Worm (Caenorhabditis elegans) whole organism, L4 larva: ENCODE measurements around the gene F40F8.12.

Source experiments
- F10B5.3 ChIP-seq: sonication (generic microtip); optimal IDR thresholded peaks from 2 replicates; lab custom pipeline; 2016; ENCODE audit warnings: mild to moderate bottlenecking, missing genetic modification characterization, missing compliant biosample characterization
- F44E2.7 ChIP-seq: fragments of 200-800 bp; sonication (Bioruptor generic); IDR thresholded peaks from 2 replicates; pipeline ENCODE4 v2.1.2; 2022; ENCODE audit warnings: missing genetic modification characterization, missing compliant biosample characterization
- T20F7.1 ChIP-seq: fragments of 200-800 bp; sonication (Bioruptor generic); optimal IDR thresholded peaks from 2 replicates; lab custom pipeline; 2018; ENCODE audit warnings: mild to moderate bottlenecking, missing genetic modification characterization, missing compliant biosample characterization
- aha-1 ChIP-seq: fragments of 150-350 bp; peaks from one replicate; lab custom pipeline; 2014; ENCODE audit warnings: missing biosample characterization, missing genetic modification characterization
- aly-2 ChIP-seq: sonication (generic microtip); optimal IDR thresholded peaks from 2 replicates; lab custom pipeline; 2018; ENCODE audit warnings: missing biosample characterization, missing genetic modification characterization
- ceh-32 ChIP-seq: sonication (generic microtip); optimal IDR thresholded peaks from 2 replicates; lab custom pipeline; 2016; ENCODE audit warnings: mild to moderate bottlenecking, missing genetic modification characterization, missing compliant biosample characterization; ENCODE audit not compliant: poor library complexity
- ceh-44 ChIP-seq: fragments of 200-800 bp; sonication (Bioruptor generic); IDR thresholded peaks from 2 replicates; pipeline ENCODE4 v1.3.6; 2022; ENCODE audit warnings: missing genetic modification reagents, missing genetic modification characterization, missing compliant biosample characterization
- fkh-10 ChIP-seq: fragments of 150-350 bp; optimal IDR thresholded peaks from 2 replicates; lab custom pipeline; 2014; ENCODE audit warnings: missing biosample characterization, missing genetic modification reagents, missing genetic modification characterization
- hif-1 ChIP-seq, 2 experiments: sonication (generic microtip); optimal IDR thresholded peaks; 2 replicates each; lab custom pipeline; 2016 to 2017; ENCODE audit warnings: missing compliant biosample characterization in 2 of 2, missing genetic modification characterization in 2 of 2, missing genetic modification reagents in 2 of 2, missing genotype in 2 of 2, mild to moderate bottlenecking in 1 of 2
- hlh-30 ChIP-seq: sonication (generic microtip); optimal IDR thresholded peaks from 2 replicates; lab custom pipeline; 2017; ENCODE audit warnings: antibody characterized with exemption, mild to moderate bottlenecking, missing genetic modification characterization, missing compliant biosample characterization; ENCODE audit not compliant: insufficient read depth
- lin-13 ChIP-seq: fragments of 150-350 bp; optimal IDR thresholded peaks from 2 replicates; lab custom pipeline; 2014; ENCODE audit warnings: missing biosample characterization, missing genetic modification reagents, missing genetic modification characterization
- lin-38 ChIP-seq: fragments of 200-800 bp; sonication (Bioruptor generic); IDR thresholded peaks from 2 replicates; pipeline ENCODE4 v1.3.6; 2022; ENCODE audit warnings: missing genetic modification reagents, missing genetic modification characterization, missing compliant biosample characterization
- lir-3 ChIP-seq: sonication (generic microtip); optimal IDR thresholded peaks from 2 replicates; lab custom pipeline; 2016; ENCODE audit warnings: mild to moderate bottlenecking, missing genetic modification characterization, missing compliant biosample characterization
- lsy-2 ChIP-seq, 2 experiments: fragments of 150-350 bp in 1 of 2; sonication (generic microtip) in 1 of 2; optimal IDR thresholded peaks; 2 replicates each; lab custom pipeline; 2014 to 2017; ENCODE audit warnings: missing biosample characterization in 2 of 2, missing genetic modification characterization in 2 of 2
- mdt-29 ChIP-seq: fragments of 200-800 bp; sonication (Bioruptor generic); IDR thresholded peaks from 2 replicates; pipeline ENCODE4 v1.3.6; 2022; ENCODE audit warnings: missing genetic modification reagents, missing genetic modification characterization, missing compliant biosample characterization
- mes-2 ChIP-seq: sonication (generic microtip); optimal IDR thresholded peaks from 2 replicates; lab custom pipeline; 2016; ENCODE audit warnings: missing genotype, mild to moderate bottlenecking, missing genetic modification characterization, missing compliant biosample characterization; ENCODE audit not compliant: poor library complexity, severe bottlenecking
- nhr-10 ChIP-seq: fragments of 150-350 bp; optimal IDR thresholded peaks from 2 replicates; lab custom pipeline; 2014; ENCODE audit warnings: missing biosample characterization, missing genetic modification characterization
- nhr-28 ChIP-seq: fragments of 150-350 bp; optimal IDR thresholded peaks from 2 replicates; lab custom pipeline; 2014; ENCODE audit warnings: missing biosample characterization, missing genetic modification characterization
- unc-62 ChIP-seq, 3 experiments: fragments of 150-350 bp in 1 of 3; sonication (generic microtip); optimal IDR thresholded peaks in 2 of 3; peaks in 1 of 3; 1 replicate in 1 of 3; 2 replicates in 2 of 3; lab custom pipeline; 2014 to 2017; ENCODE audit warnings: missing biosample characterization in 3 of 3, missing genetic modification characterization in 3 of 3, missing genetic modification reagents in 3 of 3, missing genotype in 1 of 3
- zip-11 ChIP-seq: fragments of 200-800 bp; sonication (Bioruptor generic); IDR thresholded peaks from 2 replicates; pipeline ENCODE4 v1.3.6; 2022; ENCODE audit warnings: missing genetic modification characterization, missing compliant biosample characterization
- zip-2 ChIP-seq: fragments of 150-350 bp; optimal IDR thresholded peaks from 2 replicates; lab custom pipeline; 2014; ENCODE audit warnings: missing biosample characterization, missing genetic modification characterization

The F40F8.12 gene

DNA sequence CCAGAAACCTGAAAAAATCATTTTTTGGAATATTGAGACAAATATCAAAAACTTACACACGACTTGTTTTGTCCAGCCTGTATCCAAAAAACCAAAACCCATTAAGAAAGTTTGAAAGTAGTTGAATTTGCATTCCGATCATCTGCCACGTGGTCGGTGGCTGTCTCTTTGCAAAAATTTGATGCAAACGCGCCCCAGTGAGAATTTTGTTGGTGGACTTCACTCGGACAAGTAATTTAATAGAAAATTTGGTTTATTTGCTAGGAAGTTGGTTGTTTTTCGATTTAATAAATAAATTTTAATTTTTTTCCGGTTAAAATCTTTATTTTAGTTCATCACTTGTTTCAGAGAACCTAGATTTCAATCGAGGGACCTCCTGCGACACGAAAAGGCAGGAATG lies 45.7 kb downstream of the F40F8.12 start (continued):
- TF ChIP-seq ceh-32 (tag; lab: Kevin White, UChicago) (no peak), hlh-30 (no peak), zip-2 (tag; lab: Kevin White, UChicago) (no peak), mdt-29 (no peak), fkh-10 (GFP tag; lab: Kevin White, UChicago) (no peak)

ce11 chrII:11176441-11176840 lies 46.8 kb downstream of the F40F8.12 start:
- TF ChIP-seq lsy-2 (tag; optimal IDR thresholded peaks at IDR 0.05; lab: Kevin White, UChicago) = peak in 1 of 2 experiments; percentile 7
- peak; percentile 37 for TF ChIP-seq hlh-30
- peak in 1 of 2 experiments; percentile 41 for TF ChIP-seq unc-62 (GFP tag; optimal IDR thresholded peaks at IDR 0.05 in 1 of 2; lab: Kevin White, UChicago)
- no peak for TF ChIP-seq unc-62 (tag; optimal IDR thresholded peaks at IDR 0.05; lab: Kevin White, UChicago)
- no peak for TF ChIP-seq T20F7.1
- TF ChIP-seq F44E2.7 = no peak
- TF ChIP-seq nhr-10 (tag; lab: Kevin White, UChicago) = no peak
- TF ChIP-seq ceh-32 (tag; lab: Kevin White, UChicago) = no peak
- TF ChIP-seq mes-2 (tag; lab: Kevin White, UChicago) = peak; percentile 90
- peak; percentile 52 for TF ChIP-seq lin-38
- TF ChIP-seq hif-1 (tag; optimal IDR thresholded peaks at IDR 0.05; lab: Kevin White, UChicago) = peak in 1 of 2 experiments; percentile 51
- no peak for TF ChIP-seq aly-2 (tag; lab: Kevin White, UChicago)
- no peak for TF ChIP-seq zip-11
- peak; percentile 98 for TF ChIP-seq aha-1

- TF ChIP-seq aha-1 (peak; percentile 62), F10B5.3 (tag; lab: Kevin White, UChicago) (no peak), lir-3 (tag; lab: Kevin White, UChicago) (no peak), ceh-44 (GFP tag; lab: Robert Waterston, UW) (no peak)
These were observed 47.8 kb downstream of the F40F8.12 start, which contains the start of gene F37H8.6 for ce11 chrII:11177376-11177775. Gene F37H8.6, minus strand, starts transcription at chrII:11177476.

ce11 chrII:11178737-11179136 lies 49.1 kb downstream of the F40F8.12 start:
- peak; percentile 44 for TF ChIP-seq nhr-28 (tag; lab: Kevin White, UChicago)
- TF ChIP-seq unc-62 (GFP tag; optimal IDR thresholded peaks at IDR 0.05 in 1 of 2; lab: Kevin White, UChicago) = peak in 1 of 2 experiments; percentile 68
- no peak for TF ChIP-seq unc-62 (tag; optimal IDR thresholded peaks at IDR 0.05; lab: Kevin White, UChicago)
- TF ChIP-seq lin-13 (GFP tag; lab: Kevin White, UChicago) = no peak
